Worm (Caenorhabditis elegans): ENCODE results near the gene str-27.

DNA sequence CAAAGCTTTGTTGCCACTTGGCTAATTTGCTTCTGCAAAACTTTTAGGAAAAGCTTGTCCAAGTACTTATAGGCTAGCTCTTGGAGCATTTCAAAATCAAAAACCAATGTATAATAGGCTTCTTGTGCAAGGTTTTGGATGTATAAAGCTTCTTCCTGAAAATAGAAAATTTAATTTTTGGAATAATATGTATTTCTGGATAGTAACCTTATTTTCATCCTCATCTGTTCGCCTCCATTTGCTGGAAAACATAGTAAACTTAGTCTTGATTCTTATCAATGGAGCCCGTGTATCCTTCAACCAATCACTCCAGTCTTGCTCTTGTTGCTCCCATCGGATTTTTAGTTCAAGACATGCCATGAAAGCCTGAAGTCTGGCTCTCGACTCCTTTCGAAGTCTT, 18.9 kb downstream of the str-27 start, which contains the start of gene Y6E2A.4:
- TF ChIP-seq mab-5 (tag; optimal IDR thresholded peaks at IDR 0.05), result no peak
- TF ChIP-seq lsy-2 (tag; optimal IDR thresholded peaks at IDR 0.05), result no peak
- no peak for TF ChIP-seq nhr-28 (tag; optimal IDR thresholded peaks at IDR 0.05)
- no peak for TF ChIP-seq ztf-11 (tag; optimal IDR thresholded peaks at IDR 0.05)
- no peak for TF ChIP-seq bed-3 (GFP tag; optimal IDR thresholded peaks at IDR 0.05)
- no peak for TF ChIP-seq ces-1 (GFP tag; optimal IDR thresholded peaks at IDR 0.05)
- TF ChIP-seq blmp-1 (tag; optimal IDR thresholded peaks at IDR 0.05), result no peak
- no peak for TF ChIP-seq snpc-4 (tag; optimal IDR thresholded peaks at IDR 0.05)
- no peak for TF ChIP-seq unc-62 (GFP tag; optimal IDR thresholded peaks at IDR 0.05)
- no peak for TF ChIP-seq sem-2 (GFP tag; optimal IDR thresholded peaks at IDR 0.05)
- no peak for TF ChIP-seq elt-1 (tag; optimal IDR thresholded peaks at IDR 0.05; ENCODE audit: borderline replicate concordance, insufficient read depth)
- no peak for TF ChIP-seq lin-13 (tag; optimal IDR thresholded peaks at IDR 0.05)
- no peak for TF ChIP-seq unc-39 (tag; optimal IDR thresholded peaks at IDR 0.05)
- TF ChIP-seq pha-4 (tag; optimal IDR thresholded peaks at IDR 0.05), result no peak

Data from whole organism, mixed stage, embryonic.